Fruit fly (Drosophila melanogaster): ENCODE data around the gene bnl.

DNA sequence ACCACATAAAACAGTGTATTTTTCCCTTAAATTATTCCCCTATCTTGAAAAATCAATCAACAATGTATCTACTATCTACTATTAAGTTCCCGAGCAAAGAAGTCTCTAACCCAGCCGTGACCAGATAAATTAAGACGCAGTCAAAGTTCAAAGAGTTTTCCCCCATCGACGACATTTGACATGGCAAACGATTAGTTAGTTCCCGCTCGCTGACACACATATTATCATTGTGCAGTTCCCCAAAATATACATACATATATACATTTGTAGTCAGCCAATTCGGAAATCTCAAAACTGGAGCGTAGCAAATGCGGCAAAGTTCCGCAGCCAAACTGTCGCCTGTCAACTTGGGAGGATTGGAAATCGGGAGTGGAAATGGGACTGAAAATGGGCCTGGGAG lies 29.5 kb downstream of the bnl start:
- TF ChIP-seq Hr78 (GFP tag; optimal IDR thresholded peaks at IDR 0.05) (no peak), brk (GFP tag; optimal IDR thresholded peaks at IDR 0.05) (no peak), dsf (GFP tag; optimal IDR thresholded peaks at IDR 0.05; ENCODE audit: borderline replicate concordance) (no peak), Jra (GFP tag; optimal IDR thresholded peaks at IDR 0.05) (no peak), Abd-B (GFP tag; optimal IDR thresholded peaks at IDR 0.05) (no peak), Dfd (GFP tag; optimal IDR thresholded peaks at IDR 0.05) (no peak), N (GFP tag; optimal IDR thresholded peaks at IDR 0.05) (no peak), psq (GFP tag; optimal IDR thresholded peaks at IDR 0.05) (no peak), Mio (GFP tag; optimal IDR thresholded peaks at IDR 0.05) (no peak), fru (GFP tag; optimal IDR thresholded peaks at IDR 0.05) (no peak), Hr83 (GFP tag; optimal IDR thresholded peaks at IDR 0.05; ENCODE audit: poor library complexity, severe bottlenecking) (no peak), Myc (optimal IDR thresholded peaks at IDR 0.05) (no peak), woc (GFP tag; optimal IDR thresholded peaks at IDR 0.05) (no peak), br (GFP tag; optimal IDR thresholded peaks at IDR 0.05) (no peak)
